Worm (Caenorhabditis elegans) whole organism, L4 larva: ENCODE results near the gene K03H1.13.

ENCODE experiments used
- D1046.2 ChIP-seq: fragments of 200-800 bp; sonication (Bioruptor generic); IDR thresholded peaks from 2 replicates; pipeline ENCODE4 v1.3.6; 2022; ENCODE audit warnings: missing genetic modification characterization, missing compliant biosample characterization
- F44E2.7 ChIP-seq: fragments of 200-800 bp; sonication (Bioruptor generic); IDR thresholded peaks from 2 replicates; pipeline ENCODE4 v2.1.2; 2022; ENCODE audit warnings: missing genetic modification characterization, missing compliant biosample characterization
- T20F7.1 ChIP-seq: fragments of 200-800 bp; sonication (Bioruptor generic); optimal IDR thresholded peaks from 2 replicates; lab custom pipeline; 2018; ENCODE audit warnings: mild to moderate bottlenecking, missing genetic modification characterization, missing compliant biosample characterization
- T26A8.4 ChIP-seq: fragments of 200-800 bp; sonication (Bioruptor generic); IDR thresholded peaks from 2 replicates; pipeline ENCODE4 v1.3.6; 2022; ENCODE audit warnings: missing genetic modification characterization, missing compliant biosample characterization
- Y48G9A.11 ChIP-seq: fragments of 200-800 bp; sonication (Bioruptor generic); IDR thresholded peaks from 2 replicates; pipeline ENCODE4 v1.3.6; 2022; ENCODE audit warnings: missing genetic modification reagents, missing genetic modification characterization, missing compliant biosample characterization
- aha-1 ChIP-seq: fragments of 150-350 bp; peaks from one replicate; lab custom pipeline; 2014; ENCODE audit warnings: missing biosample characterization, missing genetic modification characterization
- ama-1 ChIP-seq: fragments of 150-350 bp; optimal IDR thresholded peaks from 2 replicates; lab custom pipeline; 2014; ENCODE audit warnings: inconsistent platforms, mixed read lengths
- ceh-20 ChIP-seq: fragments of 200-800 bp; sonication (Bioruptor generic); IDR thresholded peaks from 2 replicates; pipeline ENCODE4 v1.3.6; 2022; ENCODE audit warnings: missing genetic modification reagents, missing genetic modification characterization, missing compliant biosample characterization
- ctbp-1 ChIP-seq: fragments of 200-800 bp; sonication (Bioruptor generic); IDR thresholded peaks from 2 replicates; pipeline ENCODE4 v1.3.6; 2022; ENCODE audit warnings: missing genetic modification reagents, missing genetic modification characterization, missing compliant biosample characterization
- daf-16 ChIP-seq, 3 experiments: sonication (generic microtip); optimal IDR thresholded peaks; 2 replicates each; lab custom pipeline; 2016 to 2017; ENCODE audit warnings: missing genetic modification characterization in 3 of 3, missing genetic modification reagents in 3 of 3, mild to moderate bottlenecking in 2 of 3, missing compliant biosample characterization in 2 of 3, missing biosample characterization in 1 of 3, moderate library complexity in 1 of 3
- dmd-6 ChIP-seq: fragments of 200-800 bp; sonication (Bioruptor generic); IDR thresholded peaks from 2 replicates; pipeline ENCODE4 v1.3.6; 2022; ENCODE audit warnings: missing genetic modification reagents, missing genetic modification characterization, missing compliant biosample characterization
- dmd-8 ChIP-seq: fragments of 200-800 bp; sonication (Bioruptor generic); IDR thresholded peaks from 2 replicates; pipeline ENCODE4 v1.3.6; 2022; ENCODE audit warnings: missing genetic modification characterization, missing compliant biosample characterization
- dpl-1 ChIP-seq: fragments of 150-350 bp; optimal IDR thresholded peaks from 2 replicates; lab custom pipeline; 2014; ENCODE audit warnings: missing biosample characterization, missing genetic modification reagents, missing genetic modification characterization
- dve-1 ChIP-seq: sonication (generic microtip); optimal IDR thresholded peaks from 2 replicates; lab custom pipeline; 2017; ENCODE audit warnings: antibody characterized with exemption, mild to moderate bottlenecking, missing genetic modification characterization, missing compliant biosample characterization; ENCODE audit not compliant: insufficient read depth
- egl-27 ChIP-seq: sonication (generic microtip); optimal IDR thresholded peaks from 3 replicates; lab custom pipeline; 2017; ENCODE audit warnings: missing biosample characterization, missing genetic modification reagents, missing genetic modification characterization
- fos-1 ChIP-seq: fragments of 150-350 bp; optimal IDR thresholded peaks from 2 replicates; lab custom pipeline; 2014; ENCODE audit warnings: missing biosample characterization, missing genetic modification characterization
- hif-1 ChIP-seq, 2 experiments: sonication (generic microtip); optimal IDR thresholded peaks; 2 replicates each; lab custom pipeline; 2016 to 2017; ENCODE audit warnings: missing compliant biosample characterization in 2 of 2, missing genetic modification characterization in 2 of 2, missing genetic modification reagents in 2 of 2, missing genotype in 2 of 2, mild to moderate bottlenecking in 1 of 2
- hlh-11 ChIP-seq: fragments of 200-800 bp; sonication (Bioruptor generic); optimal IDR thresholded peaks from 2 replicates; lab custom pipeline; 2018; ENCODE audit warnings: mild to moderate bottlenecking, missing genetic modification characterization, missing compliant biosample characterization
- hlh-30 ChIP-seq: sonication (generic microtip); optimal IDR thresholded peaks from 2 replicates; lab custom pipeline; 2017; ENCODE audit warnings: antibody characterized with exemption, mild to moderate bottlenecking, missing genetic modification characterization, missing compliant biosample characterization; ENCODE audit not compliant: insufficient read depth
- hmg-1.1 ChIP-seq: fragments of 200-800 bp; sonication (Bioruptor generic); IDR thresholded peaks from 2 replicates; pipeline ENCODE4 v1.3.6; 2022; ENCODE audit warnings: missing genetic modification reagents, missing genetic modification characterization, missing compliant biosample characterization
- lin-1 ChIP-seq: fragments of 200-800 bp; sonication (Bioruptor generic); IDR thresholded peaks from 2 replicates; pipeline ENCODE4 v1.3.6; 2022; ENCODE audit warnings: missing genetic modification reagents, missing genetic modification characterization, missing compliant biosample characterization
- lin-15B ChIP-seq: fragments of 150-350 bp; sonication (generic microtip); optimal IDR thresholded peaks from 3 replicates; lab custom pipeline; 2014; ENCODE audit warnings: missing biosample characterization, missing genetic modification characterization
- lin-38 ChIP-seq: fragments of 200-800 bp; sonication (Bioruptor generic); IDR thresholded peaks from 2 replicates; pipeline ENCODE4 v1.3.6; 2022; ENCODE audit warnings: missing genetic modification reagents, missing genetic modification characterization, missing compliant biosample characterization
- lir-3 ChIP-seq: sonication (generic microtip); optimal IDR thresholded peaks from 2 replicates; lab custom pipeline; 2016; ENCODE audit warnings: mild to moderate bottlenecking, missing genetic modification characterization, missing compliant biosample characterization
- lsy-2 ChIP-seq, 2 experiments: fragments of 150-350 bp in 1 of 2; sonication (generic microtip) in 1 of 2; optimal IDR thresholded peaks; 2 replicates each; lab custom pipeline; 2014 to 2017; ENCODE audit warnings: missing biosample characterization in 2 of 2, missing genetic modification characterization in 2 of 2
- mdl-1 ChIP-seq, 2 experiments: fragments of 150-350 bp in 1 of 2; sonication (generic microtip) in 1 of 2; optimal IDR thresholded peaks; 2 replicates each; lab custom pipeline; 2014 to 2017; ENCODE audit warnings: missing biosample characterization in 2 of 2, missing genetic modification characterization in 2 of 2
- mep-1 ChIP-seq: fragments of 150-350 bp; sonication (generic microtip); optimal IDR thresholded peaks from 3 replicates; lab custom pipeline; 2014; ENCODE audit warnings: missing biosample characterization, missing genetic modification characterization
- mes-2 ChIP-seq: sonication (generic microtip); optimal IDR thresholded peaks from 2 replicates; lab custom pipeline; 2016; ENCODE audit warnings: missing genotype, mild to moderate bottlenecking, missing genetic modification characterization, missing compliant biosample characterization; ENCODE audit not compliant: poor library complexity, severe bottlenecking
- mxl-3 ChIP-seq: fragments of 200-800 bp; sonication (Bioruptor generic); optimal IDR thresholded peaks from 2 replicates; lab custom pipeline; 2018; ENCODE audit warnings: mild to moderate bottlenecking, missing genetic modification characterization, missing compliant biosample characterization
- nhr-102 ChIP-seq: sonication (generic microtip); optimal IDR thresholded peaks from 2 replicates; lab custom pipeline; 2016; ENCODE audit warnings: mild to moderate bottlenecking, missing genetic modification characterization, moderate library complexity, missing compliant biosample characterization
- nhr-28 ChIP-seq: fragments of 150-350 bp; optimal IDR thresholded peaks from 2 replicates; lab custom pipeline; 2014; ENCODE audit warnings: missing biosample characterization, missing genetic modification characterization
- nhr-41 ChIP-seq: fragments of 200-800 bp; sonication (Bioruptor generic); IDR thresholded peaks from 2 replicates; pipeline ENCODE4 v1.3.6; 2022; ENCODE audit warnings: missing genetic modification reagents, missing genetic modification characterization, missing compliant biosample characterization
- nhr-48 ChIP-seq: sonication (generic microtip); optimal IDR thresholded peaks from 2 replicates; lab custom pipeline; 2016; ENCODE audit warnings: mild to moderate bottlenecking, missing genetic modification characterization, missing compliant biosample characterization
- nhr-6 ChIP-seq: fragments of 150-350 bp; optimal IDR thresholded peaks from 2 replicates; lab custom pipeline; 2014; ENCODE audit warnings: missing biosample characterization, missing genetic modification characterization
- nhr-76 ChIP-seq: fragments of 150-350 bp; optimal IDR thresholded peaks from 2 replicates; lab custom pipeline; 2014; ENCODE audit warnings: missing biosample characterization, missing genetic modification characterization
- nhr-77 ChIP-seq: fragments of 150-350 bp; optimal IDR thresholded peaks from 2 replicates; lab custom pipeline; 2014; ENCODE audit warnings: missing biosample characterization, missing genetic modification characterization
- php-3 ChIP-seq: fragments of 200-800 bp; sonication (Bioruptor generic); IDR thresholded peaks from 2 replicates; pipeline ENCODE4 v1.3.6; 2022; ENCODE audit warnings: missing genetic modification reagents, missing genetic modification characterization, missing compliant biosample characterization
- pqm-1 ChIP-seq: sonication (generic microtip); optimal IDR thresholded peaks from 2 replicates; lab custom pipeline; 2017; ENCODE audit warnings: missing biosample characterization, missing genetic modification characterization
- saeg-2 ChIP-seq: fragments of 200-800 bp; sonication (Bioruptor generic); IDR thresholded peaks from 2 replicates; pipeline ENCODE4 v1.3.6; 2022; ENCODE audit warnings: missing genetic modification reagents, missing genetic modification characterization, missing compliant biosample characterization
- sdz-12 ChIP-seq: fragments of 200-800 bp; sonication (Bioruptor generic); optimal IDR thresholded peaks from 2 replicates; lab custom pipeline; 2018; ENCODE audit warnings: mild to moderate bottlenecking, missing genetic modification characterization, missing compliant biosample characterization
- tag-97 ChIP-seq: fragments of 200-800 bp; sonication (Bioruptor generic); IDR thresholded peaks from 2 replicates; pipeline ENCODE4 v1.3.6; 2022; ENCODE audit warnings: missing genetic modification characterization, missing compliant biosample characterization
- tra-1 ChIP-seq: fragments of 200-800 bp; sonication (Bioruptor generic); IDR thresholded peaks from 2 replicates; pipeline ENCODE4 v1.3.6; 2022; ENCODE audit warnings: missing genetic modification reagents, missing genetic modification characterization, missing compliant biosample characterization
- unc-39 ChIP-seq: sonication (generic microtip); optimal IDR thresholded peaks from 2 replicates; lab custom pipeline; 2017; ENCODE audit warnings: missing biosample characterization, missing genetic modification characterization
- unc-62 ChIP-seq, 3 experiments: fragments of 150-350 bp in 1 of 3; sonication (generic microtip); optimal IDR thresholded peaks in 2 of 3; peaks in 1 of 3; 1 replicate in 1 of 3; 2 replicates in 2 of 3; lab custom pipeline; 2014 to 2017; ENCODE audit warnings: missing biosample characterization in 3 of 3, missing genetic modification characterization in 3 of 3, missing genetic modification reagents in 3 of 3, missing genotype in 1 of 3
- zag-1 ChIP-seq: fragments of 150-350 bp; optimal IDR thresholded peaks from 2 replicates; lab custom pipeline; 2014; ENCODE audit warnings: missing biosample characterization, missing genetic modification characterization
- zip-11 ChIP-seq: fragments of 200-800 bp; sonication (Bioruptor generic); IDR thresholded peaks from 2 replicates; pipeline ENCODE4 v1.3.6; 2022; ENCODE audit warnings: missing genetic modification characterization, missing compliant biosample characterization
- ztf-7 ChIP-seq: fragments of 150-350 bp; optimal IDR thresholded peaks from 2 replicates; lab custom pipeline; 2014; ENCODE audit warnings: missing biosample characterization, missing genetic modification characterization

K03H1.13 gene

DNA sequence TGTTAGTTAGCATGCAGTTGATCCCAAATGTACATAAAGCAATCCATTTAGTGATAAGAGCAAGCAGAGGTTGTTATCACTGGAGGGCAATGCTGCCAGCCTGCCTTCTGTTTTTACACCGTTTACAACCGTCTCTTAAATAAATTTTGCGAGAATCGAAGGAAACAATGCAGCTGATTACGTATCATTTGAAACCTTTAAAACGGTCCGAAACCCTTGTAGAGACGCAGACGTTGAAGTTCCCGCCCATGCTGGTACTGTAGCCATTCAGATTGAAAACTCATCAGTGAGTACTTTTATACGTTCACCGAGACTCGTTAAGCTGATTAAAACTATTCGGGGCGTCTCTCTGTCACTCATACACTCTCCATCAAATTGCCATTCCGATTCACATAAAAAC lies 19.7 kb downstream of the K03H1.13 start:
- peak; percentile 56 for TF ChIP-seq mep-1 (tag; lab: Kevin White, UChicago)
- TF ChIP-seq dmd-6 (GFP tag; lab: Robert Waterston, UW) = peak; percentile 67; the same call in 1 of the 2 replicates
- peak; percentile 57 for TF ChIP-seq nhr-102 (tag; lab: Kevin White, UChicago)
- no peak for TF ChIP-seq hif-1 (tag; optimal IDR thresholded peaks at IDR 0.05; lab: Kevin White, UChicago)
- TF ChIP-seq nhr-28 (tag; lab: Kevin White, UChicago) = peak; percentile 63
- peak; percentile 60 for TF ChIP-seq php-3 (GFP tag; lab: Robert Waterston, UW)
- TF ChIP-seq T26A8.4 = peak; percentile 22; the same call in 1 of the 2 replicates
- no peak for TF ChIP-seq tag-97
- TF ChIP-seq lin-38 (GFP tag; lab: Robert Waterston, UW) = peak; percentile 13; the same call in 1 of the 2 replicates
- TF ChIP-seq ceh-20 (GFP tag; lab: Robert Waterston, UW) = peak; percentile 33; the same call in 1 of the 2 replicates
- TF ChIP-seq dpl-1 = peak; percentile 27
- TF ChIP-seq hlh-30 = peak; percentile 35
- TF ChIP-seq F44E2.7 = no peak
- peak; percentile 4 to 29 for TF ChIP-seq lsy-2 (tag; optimal IDR thresholded peaks at IDR 0.05; lab: Kevin White, UChicago)
- peak; percentile 1 for TF ChIP-seq T20F7.1
- TF ChIP-seq unc-62 (GFP tag; optimal IDR thresholded peaks at IDR 0.05 in 1 of 2; lab: Kevin White, UChicago) = peak in 1 of 2 experiments; percentile 58
- TF ChIP-seq unc-62 (tag; optimal IDR thresholded peaks at IDR 0.05; lab: Kevin White, UChicago) = no peak
- TF ChIP-seq daf-16 (GFP tag; optimal IDR thresholded peaks at IDR 0.05; lab: Kevin White, UChicago) = peak in 1 of 2 experiments; percentile 26
- TF ChIP-seq daf-16 (tag; optimal IDR thresholded peaks at IDR 0.05; lab: Kevin White, UChicago) = peak; percentile 89
- peak; percentile 11 for TF ChIP-seq mxl-3
- no peak for TF ChIP-seq nhr-6
- TF ChIP-seq saeg-2 = 0 out of 2 replicates have a peak, but pooled peaks have one; percentile 51
- peak; percentile 80 for TF ChIP-seq nhr-48 (tag; lab: Kevin White, UChicago)
- peak; percentile 95 for TF ChIP-seq pqm-1 (tag; lab: Kevin White, UChicago)
- TF ChIP-seq nhr-41 (GFP tag; lab: Robert Waterston, UW) = 0 out of 2 replicates have a peak, but pooled peaks have one; percentile 9
- TF ChIP-seq lin-1 = peak; percentile 36; the same call in 1 of the 2 replicates
- TF ChIP-seq dve-1 (tag; lab: Kevin White, UChicago) = peak; percentile 87
- TF ChIP-seq nhr-77 (tag; lab: Kevin White, UChicago) = peak; percentile 40
- TF ChIP-seq D1046.2 (GFP tag; lab: Robert Waterston, UW) = no peak
- peak; percentile 85 for TF ChIP-seq hlh-11 (tag; lab: Kevin White, UChicago)
- no peak for TF ChIP-seq sdz-12 (GFP tag; lab: Kevin White, UChicago)
- TF ChIP-seq mes-2 (tag; lab: Kevin White, UChicago) = peak; percentile 62
- 0 out of 2 replicates have a peak, but pooled peaks have one; percentile 70 for TF ChIP-seq tra-1 (GFP tag; lab: Robert Waterston, UW)
- TF ChIP-seq, all 104 proteins: peak for 25

ce11 chrIII:9929525-9929924 lies 20.6 kb downstream of the K03H1.13 start:
- no peak for TF ChIP-seq lin-15B (tag; lab: Kevin White, UChicago)
- no peak for TF ChIP-seq fos-1
- peak; percentile 84 for TF ChIP-seq aha-1
- TF ChIP-seq mdl-1 (tag; optimal IDR thresholded peaks at IDR 0.05; lab: Kevin White, UChicago) = no peak
- no peak for TF ChIP-seq dmd-8
- no peak for TF ChIP-seq hmg-1.1
- no peak for TF ChIP-seq daf-16 (GFP tag; optimal IDR thresholded peaks at IDR 0.05; lab: Kevin White, UChicago)
- TF ChIP-seq daf-16 (tag; optimal IDR thresholded peaks at IDR 0.05; lab: Kevin White, UChicago) = no peak

ce11 chrIII:9928777-9929176 lies 21.4 kb downstream of the K03H1.13 start, which contains the start of gene ttr-1:
ttr-1 (plus strand) TSS chrIII:9929077.
- TF ChIP-seq egl-27 = no peak
- TF ChIP-seq mdl-1 (tag; optimal IDR thresholded peaks at IDR 0.05; lab: Kevin White, UChicago) = no peak
- TF ChIP-seq zip-11 (GFP tag; lab: Robert Waterston, UW) = no peak
- TF ChIP-seq ztf-7 (tag; lab: Kevin White, UChicago) = no peak
- no peak for TF ChIP-seq dpl-1
- TF ChIP-seq ctbp-1 (GFP tag; lab: Robert Waterston, UW) = no peak
- TF ChIP-seq unc-39 (tag; lab: Kevin White, UChicago) = no peak
- TF ChIP-seq nhr-76 = no peak
- no peak for TF ChIP-seq nhr-77 (tag; lab: Kevin White, UChicago)
- TF ChIP-seq ceh-20 (GFP tag; lab: Robert Waterston, UW) = no peak
- no peak for TF ChIP-seq lir-3 (tag; lab: Kevin White, UChicago)
- no peak for TF ChIP-seq php-3 (GFP tag; lab: Robert Waterston, UW)
- TF ChIP-seq Y48G9A.11 (GFP tag; lab: Robert Waterston, UW) = no peak
- no peak for TF ChIP-seq zag-1 (tag; lab: Kevin White, UChicago)
- no peak for TF ChIP-seq ama-1 (lab: Kevin White, UChicago)
- TF ChIP-seq D1046.2 (GFP tag; lab: Robert Waterston, UW) = no peak
